Worm (Caenorhabditis elegans): ENCODE measurements around the gene fbxb-51.
A peak's percentile ranks its signal among the peaks of the same experiment; 100 is the strongest.

fbxb-51 gene

DNA sequence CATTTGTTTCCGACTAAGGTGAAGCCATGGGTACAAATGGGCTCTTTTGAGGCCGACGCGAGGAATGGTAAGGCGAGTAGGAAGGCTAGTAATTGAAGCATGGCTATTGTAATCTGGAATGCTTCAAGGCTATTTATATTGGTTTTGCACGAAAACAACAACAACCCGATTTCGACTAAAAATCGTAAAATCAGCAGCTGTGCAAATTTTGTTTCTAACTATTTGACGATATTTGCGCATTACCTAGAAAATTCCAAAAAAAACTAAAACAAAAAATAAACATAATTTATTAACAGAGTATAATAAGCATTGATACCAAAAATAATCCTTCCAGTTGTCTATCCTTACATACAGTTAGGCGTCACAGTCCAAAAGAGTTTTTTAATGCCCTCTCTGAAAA is 44.6 kb downstream of the fbxb-51 start, which contains the start of gene clec-20:
Gene clec-20, minus strand, starts transcription at position 101 of the 400 bp plus-strand sequence.
- TF ChIP-seq gmeb-1 (tag; optimal IDR thresholded peaks at IDR 0.05) (no peak), fos-1 (tag; optimal IDR thresholded peaks at IDR 0.05) (no peak)

DNA sequence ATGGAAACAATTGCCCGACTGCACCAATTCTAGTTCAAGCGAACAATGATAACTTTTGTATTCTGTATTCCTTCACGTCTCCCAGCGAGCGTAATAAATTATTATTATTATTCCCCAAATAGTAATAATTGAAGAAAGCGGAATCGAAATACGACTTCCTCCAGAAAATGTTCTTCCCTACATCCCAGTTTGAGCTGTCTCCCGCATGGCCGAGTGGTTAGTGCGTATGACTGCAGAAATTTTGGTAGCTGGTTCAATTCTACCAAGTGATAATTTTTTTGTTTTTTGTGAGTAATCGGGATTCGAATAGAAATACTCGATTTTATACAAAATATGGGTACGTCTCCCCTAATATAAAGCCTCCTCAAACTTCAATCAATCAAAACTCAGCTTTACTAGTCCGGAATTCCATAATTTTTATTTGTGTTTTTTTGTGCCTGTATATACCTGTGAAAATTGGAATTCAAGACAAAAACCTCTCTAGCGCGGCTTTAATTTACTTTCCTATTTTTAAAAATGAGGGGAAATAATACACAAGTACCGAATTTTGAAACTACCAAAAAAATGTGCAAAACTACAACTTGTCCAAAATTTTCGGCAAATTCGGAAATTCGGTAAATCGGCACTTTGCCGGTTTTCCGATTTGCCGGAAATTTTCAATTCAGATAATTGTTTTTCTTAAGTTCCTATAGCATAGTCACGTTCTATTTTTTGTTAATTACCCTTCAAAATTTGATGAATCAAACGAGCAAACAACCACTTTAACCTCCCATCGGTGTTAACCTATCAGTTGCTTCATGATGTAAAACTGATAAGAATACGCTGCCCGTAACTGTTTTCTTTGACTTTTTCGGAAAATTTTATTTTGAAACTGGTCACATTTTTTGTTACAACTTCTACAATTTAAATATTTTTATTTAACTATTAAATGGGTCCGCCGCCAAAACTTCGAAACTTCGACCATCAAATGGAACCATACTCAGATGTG is 46.9 kb downstream of the fbxb-51 start, which contains the start of gene bath-46:
Gene bath-46, plus strand, starts transcription at position 806 of the 988 bp plus-strand sequence.
- peak; percentile 74 for TF ChIP-seq fos-1 (tag; optimal IDR thresholded peaks at IDR 0.05)
- peak; percentile 2 for TF ChIP-seq nhr-129 (tag; optimal IDR thresholded peaks at IDR 0.05)
- TF ChIP-seq alr-1 (tag; optimal IDR thresholded peaks at IDR 0.05), result no peak

DNA sequence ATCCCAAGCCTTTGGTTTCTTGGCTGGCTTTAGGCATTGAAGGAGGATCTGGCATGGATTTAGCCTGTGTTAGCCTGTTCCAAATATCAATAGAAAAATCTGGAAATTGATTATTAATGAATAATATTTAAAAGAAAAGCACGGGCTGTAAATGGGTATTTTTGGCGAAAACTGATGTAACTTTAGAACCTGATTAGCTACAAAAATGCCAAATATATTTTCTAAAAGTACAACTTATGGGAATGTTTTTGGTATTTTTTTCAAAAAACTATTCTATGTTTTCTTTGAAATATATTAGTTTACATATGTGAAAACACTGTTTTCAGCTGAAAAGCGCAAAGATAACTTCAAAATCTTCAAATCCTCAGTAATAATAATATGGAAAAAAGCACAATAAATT is 50.1 kb downstream of the fbxb-51 start, which contains the start of gene bath-26:
Gene bath-26, minus strand, starts transcription at position 101 of the 400 bp plus-strand sequence.
- TF ChIP-seq fos-1 (tag; optimal IDR thresholded peaks at IDR 0.05) (no peak), nhr-12 (tag; optimal IDR thresholded peaks at IDR 0.05) (no peak), sma-9 (GFP tag; optimal IDR thresholded peaks at IDR 0.05) (no peak), sma-9 (tag; optimal IDR thresholded peaks at IDR 0.05) (no peak), nhr-6 (tag; optimal IDR thresholded peaks at IDR 0.05) (no peak), zag-1 (tag; optimal IDR thresholded peaks at IDR 0.05) (no peak), unc-62 (GFP tag; optimal IDR thresholded peaks at IDR 0.05) (no peak), lsy-2 (tag; optimal IDR thresholded peaks at IDR 0.05) (no peak), sma-3 (GFP tag; optimal IDR thresholded peaks at IDR 0.05) (no peak), lin-13 (GFP tag; optimal IDR thresholded peaks at IDR 0.05) (no peak), unc-39 (tag; optimal IDR thresholded peaks at IDR 0.05) (no peak), skn-1 (tag; optimal IDR thresholded peaks at IDR 0.05) (no peak)

Measured in whole organism, L2 larva.